Worm (Caenorhabditis elegans) whole organism, L4/young adult: ENCODE results near the gene pha-2.

Experiments used
- W03F9.2 ChIP-seq: fragments of 150-350 bp; optimal IDR thresholded peaks from 2 replicates; lab custom pipeline; 2014; ENCODE audit warnings: missing biosample characterization, missing genetic modification characterization
- dao-5 ChIP-seq: sonication (generic microtip); optimal IDR thresholded peaks from 2 replicates; lab custom pipeline; 2016; ENCODE audit warnings: missing genotype, missing genetic modification characterization, moderate library complexity, missing compliant biosample characterization
- him-1 ChIP-seq: sonication (generic microtip); optimal IDR thresholded peaks from 2 replicates; lab custom pipeline; 2016; ENCODE audit warnings: missing genotype, missing genetic modification reagents, missing genetic modification characterization, missing compliant biosample characterization

Gene pha-2

ce11 chrX:636893-637292 lies at the start of gene pha-2:
TSS of gene pha-2 (minus strand) at chrX:636993.
- TF ChIP-seq dao-5 (tag; lab: Kevin White, UChicago) (no peak), W03F9.2 (tag; lab: Kevin White, UChicago) (no peak), him-1 (no peak)

DNA sequence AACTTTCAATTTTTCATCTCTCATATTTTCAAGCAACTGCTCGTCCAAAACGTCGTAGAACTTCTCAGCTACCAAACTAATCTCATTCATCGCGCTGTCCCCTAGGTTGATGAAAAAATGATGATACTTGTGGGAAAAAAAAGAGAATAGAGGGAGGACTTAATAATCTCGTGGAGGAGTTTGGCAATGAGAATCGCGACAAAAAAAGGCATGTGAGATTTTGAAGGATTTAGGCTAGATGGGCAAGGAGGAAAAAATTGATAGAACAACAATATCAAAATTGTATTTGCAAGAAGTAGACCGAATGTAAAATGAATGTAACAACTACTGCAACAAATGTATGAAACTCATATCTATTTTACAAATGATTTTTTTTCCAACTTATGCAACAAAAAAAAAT lies 45.9 kb upstream of the pha-2 start, which contains the start of gene Y9C12A.1:
TSS of gene Y9C12A.1 (minus strand) at position 101 of the 400 bp plus-strand sequence.
- TF ChIP-seq W03F9.2 (tag; lab: Kevin White, UChicago) (no peak), dao-5 (tag; lab: Kevin White, UChicago) (no peak), him-1 (no peak)

DNA sequence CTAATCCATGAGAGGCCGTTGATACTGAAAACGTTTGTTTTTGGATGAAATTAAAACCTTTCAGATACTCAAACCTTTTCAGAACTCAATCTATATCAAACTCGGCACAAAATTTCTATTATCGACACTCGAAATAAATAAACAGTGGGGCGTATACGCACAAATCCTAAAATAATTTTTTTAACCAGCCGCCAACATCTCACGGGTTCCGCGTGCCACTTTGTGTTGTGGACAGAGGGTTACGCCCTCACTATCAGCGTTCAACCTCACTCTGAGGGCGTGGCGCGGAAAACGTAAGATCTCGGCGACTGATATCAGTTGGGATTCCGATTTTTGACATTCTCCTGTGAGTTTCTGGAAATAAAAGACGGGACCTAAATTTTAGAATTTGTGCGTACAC lies 44.6 kb upstream of the pha-2 start:
- TF ChIP-seq him-1 (no peak), W03F9.2 (tag; lab: Kevin White, UChicago) (no peak), dao-5 (tag; lab: Kevin White, UChicago) (no peak)

- TF ChIP-seq W03F9.2 (tag; lab: Kevin White, UChicago) (no peak), dao-5 (tag; lab: Kevin White, UChicago) (no peak), him-1 (no peak)
These were observed 44.1 kb upstream of the pha-2 start, which contains the start of gene T19D7.7 for ce11 chrX:680920-681319. TSS of gene T19D7.7 (minus strand) at chrX:681020.

ce11 chrX:671807-672206 lies 35.0 kb upstream of the pha-2 start, which contains the start of gene lgc-32:
TSS of gene lgc-32 (plus strand) at chrX:672107.
- TF ChIP-seq W03F9.2 (tag; lab: Kevin White, UChicago) (no peak), dao-5 (tag; lab: Kevin White, UChicago) (no peak), him-1 (no peak)

ce11 chrX:670603-671002 lies 33.8 kb upstream of the pha-2 start, which contains the start of gene T19D7.6:
TSS of gene T19D7.6 (minus strand) at chrX:670800.
- TF ChIP-seq him-1, result no peak
- no peak for TF ChIP-seq dao-5 (tag; lab: Kevin White, UChicago)
- no peak for TF ChIP-seq W03F9.2 (tag; lab: Kevin White, UChicago)

- TF ChIP-seq W03F9.2 (tag; lab: Kevin White, UChicago) (no peak), dao-5 (tag; lab: Kevin White, UChicago) (no peak), him-1 (no peak)
These were observed 29.3 kb upstream of the pha-2 start, which contains the start of gene T19D7.5 for ce11 chrX:666125-666524. TSS of gene T19D7.5 (minus strand) at chrX:666225.

DNA sequence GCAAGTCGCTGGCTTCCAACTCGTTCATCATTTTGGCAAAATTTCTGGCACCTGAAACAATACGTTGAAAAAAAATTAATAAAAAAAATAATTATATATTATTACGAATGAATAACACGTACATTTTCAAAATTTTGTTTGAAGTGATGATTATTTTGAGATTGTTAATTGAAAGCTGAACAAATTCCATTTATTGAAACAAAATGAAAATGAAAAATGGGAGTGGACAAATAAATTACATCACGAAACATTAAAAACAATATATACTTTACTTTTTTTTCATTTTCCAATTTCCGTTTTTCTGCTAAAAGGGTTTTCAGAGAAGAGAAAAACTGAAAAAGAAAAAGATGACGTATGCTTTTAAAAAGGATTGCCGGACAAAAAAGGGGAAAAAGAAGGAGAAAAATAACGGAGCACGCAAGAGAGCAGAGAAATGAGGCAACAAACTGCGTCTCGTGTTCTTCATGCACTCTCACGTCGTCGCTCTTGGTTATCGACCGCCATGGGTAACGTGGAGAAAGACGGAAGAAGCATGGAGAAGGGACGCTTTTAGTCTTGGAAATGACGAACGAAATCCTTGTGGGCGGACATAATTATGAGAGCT lies 25.0 kb upstream of the pha-2 start, which contains the start of gene rund-1:
TSS of gene rund-1 (minus strand) at position 51 of the 604 bp plus-strand sequence.
- TF ChIP-seq dao-5 (tag; lab: Kevin White, UChicago) (no peak), him-1 (peak; percentile 54)

DNA sequence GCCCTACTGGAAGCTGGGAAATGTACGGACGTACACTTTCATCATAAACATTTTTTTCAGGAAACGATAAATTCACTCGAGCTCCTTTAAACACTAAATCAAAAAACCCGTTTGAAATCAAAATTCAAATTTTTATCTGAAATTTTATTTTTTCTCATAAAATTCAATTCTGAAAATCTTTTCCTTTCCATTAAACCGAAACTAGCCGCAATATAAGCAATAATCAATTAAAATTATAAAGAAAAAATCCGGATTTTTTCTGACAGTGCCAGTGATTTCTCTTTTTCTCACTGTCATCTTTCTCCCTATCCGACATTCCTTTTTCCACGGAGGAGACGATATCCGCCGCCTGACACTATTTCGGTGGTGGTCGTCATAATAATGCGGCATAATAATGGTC lies 19.1 kb upstream of the pha-2 start, which contains the start of gene lpr-7:
TSS of gene lpr-7 (plus strand) at position 301 of the 400 bp plus-strand sequence.
- TF ChIP-seq dao-5 (tag; lab: Kevin White, UChicago) (no peak), him-1 (no peak), W03F9.2 (tag; lab: Kevin White, UChicago) (no peak)

DNA sequence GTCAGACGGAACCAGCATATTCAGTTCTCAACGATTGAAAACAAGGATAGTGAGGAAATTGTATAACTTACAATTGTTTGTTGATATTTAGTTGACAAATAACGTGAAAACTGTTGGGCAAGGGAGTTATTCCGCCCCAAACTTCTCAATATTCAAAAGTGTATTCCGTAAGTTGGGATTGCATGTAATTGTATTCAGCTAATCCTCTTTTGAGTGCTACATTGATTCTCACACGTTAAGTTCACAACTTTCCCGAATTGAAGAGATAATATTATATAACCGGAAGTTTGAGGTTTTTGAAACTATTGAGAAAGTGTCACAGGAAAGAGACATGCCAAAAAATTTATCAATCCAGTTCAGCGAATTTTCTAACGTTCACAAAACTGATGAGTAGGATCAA lies 18.0 kb upstream of the pha-2 start, which contains the start of gene ifc-2:
TSS of gene ifc-2 (minus strand) at position 101 of the 400 bp plus-strand sequence.
- TF ChIP-seq dao-5 (tag; lab: Kevin White, UChicago), result no peak
- TF ChIP-seq him-1, result no peak
- TF ChIP-seq W03F9.2 (tag; lab: Kevin White, UChicago), result no peak

DNA sequence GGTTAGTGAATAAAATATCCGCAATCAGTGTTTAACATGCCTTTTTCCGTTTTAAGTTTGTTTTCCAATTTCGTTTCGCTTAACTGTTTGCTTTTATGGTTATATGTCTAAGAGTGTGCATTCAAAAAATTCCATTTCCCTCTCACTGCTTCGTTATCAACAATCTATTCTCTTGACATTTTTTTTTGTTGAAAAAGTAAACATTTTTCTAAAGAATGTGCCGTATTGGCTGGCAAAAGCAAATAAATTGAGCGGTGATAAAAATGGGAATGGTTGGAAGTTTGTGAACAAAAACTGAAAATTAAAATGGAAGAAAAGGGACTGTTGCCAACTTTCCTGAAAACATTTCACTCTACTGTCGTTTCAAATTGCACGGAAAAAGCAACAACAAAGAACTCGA lies 14.8 kb upstream of the pha-2 start:
- no peak for TF ChIP-seq him-1
- no peak for TF ChIP-seq W03F9.2 (tag; lab: Kevin White, UChicago)
- TF ChIP-seq dao-5 (tag; lab: Kevin White, UChicago), result no peak

DNA sequence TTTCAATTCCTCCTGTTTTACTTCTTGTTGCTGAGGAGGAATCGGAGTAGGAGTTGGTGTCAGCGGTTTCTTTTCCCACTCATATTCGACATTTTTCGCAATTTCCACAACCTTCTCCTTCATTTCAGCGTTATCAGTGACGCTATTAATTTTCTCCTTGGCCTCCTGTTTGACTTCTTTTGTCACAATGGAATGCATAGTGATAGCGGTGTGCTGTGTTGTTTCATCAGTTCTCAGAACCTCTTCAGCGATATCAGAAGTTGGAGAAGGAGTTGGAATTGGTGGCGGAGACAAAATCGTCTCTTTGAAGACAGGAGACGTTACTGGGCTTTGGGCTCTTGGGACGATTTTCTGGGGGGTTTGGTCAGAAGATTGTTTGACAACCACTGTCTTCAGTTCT lies 9.7 kb upstream of the pha-2 start:
- no peak for TF ChIP-seq dao-5 (tag; lab: Kevin White, UChicago)
- TF ChIP-seq W03F9.2 (tag; lab: Kevin White, UChicago), result no peak
- TF ChIP-seq him-1, result no peak

DNA sequence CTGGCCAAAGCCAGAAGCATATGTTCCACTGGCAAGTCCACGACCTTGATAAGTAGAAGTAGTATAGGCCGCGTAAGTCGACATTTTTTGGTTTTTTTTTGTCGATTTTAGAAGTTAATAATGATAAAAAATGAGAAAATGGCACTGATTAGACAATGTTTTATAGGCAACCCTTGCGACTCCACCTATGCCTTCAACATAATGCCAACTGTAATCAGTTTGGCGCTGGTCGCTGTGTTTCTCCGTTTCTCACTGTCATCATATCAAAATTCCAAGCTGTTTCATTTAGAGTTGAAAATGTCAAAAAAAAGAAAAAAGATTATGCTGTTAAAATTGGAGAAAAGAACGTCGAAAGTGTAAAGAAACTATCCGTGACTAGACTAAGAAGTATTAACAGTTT lies 8.8 kb upstream of the pha-2 start:
- TF ChIP-seq dao-5 (tag; lab: Kevin White, UChicago) (no peak), him-1 (no peak), W03F9.2 (tag; lab: Kevin White, UChicago) (no peak)

- TF ChIP-seq him-1 (no peak), dao-5 (tag; lab: Kevin White, UChicago) (no peak), W03F9.2 (tag; lab: Kevin White, UChicago) (no peak)
These were observed 6.0 kb upstream of the pha-2 start for ce11 chrX:642817-643216.

- TF ChIP-seq dao-5 (tag; lab: Kevin White, UChicago) (no peak), him-1 (no peak), W03F9.2 (tag; lab: Kevin White, UChicago) (no peak)
These were observed 4.6 kb upstream of the pha-2 start, which contains the start of gene M6.11 for ce11 chrX:641440-641839. TSS of gene M6.11 (minus strand) at chrX:641540.
